Worm (Caenorhabditis elegans): ENCODE measurements around the gene K02E10.4.

- TF ChIP-seq dao-5 (tag; optimal IDR thresholded peaks at IDR 0.05) = peak; percentile 42
- TF ChIP-seq him-1 (tag; optimal IDR thresholded peaks at IDR 0.05) = no peak
These were observed 48.2 kb downstream of the K02E10.4 start for ce11 chrX:2531276-2531675.

Measured in whole organism, L4/young adult.